Worm (Caenorhabditis elegans) whole organism, L3 larva: ENCODE measurements around the gene W02B12.12.

ENCODE experiments used
- R02D3.7 ChIP-seq: fragments of 150-350 bp; optimal IDR thresholded peaks from 2 replicates; lab custom pipeline; 2014; ENCODE audit warnings: missing biosample characterization, missing genetic modification characterization
- ZK546.5 ChIP-seq: sonication (generic microtip); optimal IDR thresholded peaks from 2 replicates; lab custom pipeline; 2017; ENCODE audit warnings: missing biosample characterization, missing genetic modification characterization
- aly-2 ChIP-seq: fragments of 150-350 bp; optimal IDR thresholded peaks from 2 replicates; lab custom pipeline; 2014; ENCODE audit warnings: missing biosample characterization, missing genetic modification characterization
- ama-1 ChIP-seq: fragments of 150-350 bp; optimal IDR thresholded peaks from 2 replicates; lab custom pipeline; 2018
- ceh-16 ChIP-seq: sonication (generic microtip); optimal IDR thresholded peaks from 2 replicates; lab custom pipeline; 2017; ENCODE audit warnings: missing biosample characterization, missing genetic modification characterization
- ceh-28 ChIP-seq: fragments of 150-350 bp; optimal IDR thresholded peaks from 2 replicates; lab custom pipeline; 2014; ENCODE audit warnings: missing biosample characterization, missing genetic modification reagents, missing genetic modification characterization
- ceh-82 ChIP-seq: fragments of 150-350 bp; optimal IDR thresholded peaks from 2 replicates; lab custom pipeline; 2014; ENCODE audit warnings: missing biosample characterization, missing genetic modification characterization
- ceh-9 ChIP-seq: sonication (generic microtip); optimal IDR thresholded peaks from 2 replicates; lab custom pipeline; 2018; ENCODE audit warnings: missing biosample characterization, missing genetic modification characterization
- daf-12 ChIP-seq: fragments of 150-350 bp; optimal IDR thresholded peaks from 2 replicates; lab custom pipeline; 2014; ENCODE audit warnings: missing biosample characterization, missing genetic modification reagents, missing genetic modification characterization
- egl-5 ChIP-seq: fragments of 150-350 bp; optimal IDR thresholded peaks from 2 replicates; lab custom pipeline; 2017; ENCODE audit warnings: missing biosample characterization, missing genetic modification reagents, missing genetic modification characterization, inconsistent platforms
- elt-1 ChIP-seq: fragments of 150-350 bp; optimal IDR thresholded peaks from 2 replicates; lab custom pipeline; 2014; ENCODE audit warnings: missing biosample characterization, missing genetic modification characterization
- elt-2 ChIP-seq: sonication (generic microtip); optimal IDR thresholded peaks from 2 replicates; lab custom pipeline; 2016; ENCODE audit warnings: missing genetic modification reagents, mild to moderate bottlenecking, missing genetic modification characterization, missing compliant biosample characterization
- elt-3 ChIP-seq, 3 experiments: fragments of 150-350 bp in 1 of 3; sonication (generic microtip) in 2 of 3; optimal IDR thresholded peaks; 2 replicates in 2 of 3; 4 replicates in 1 of 3; lab custom pipeline; 2014 to 2017; ENCODE audit warnings: missing biosample characterization in 3 of 3, missing genetic modification characterization in 3 of 3
- eor-1 ChIP-seq, 2 experiments: fragments of 150-350 bp; optimal IDR thresholded peaks; 2 replicates each; lab custom pipeline; 2014 to 2018; ENCODE audit warnings: missing biosample characterization in 2 of 2, missing genetic modification characterization in 2 of 2
- fkh-10 ChIP-seq: sonication (generic microtip); optimal IDR thresholded peaks from 2 replicates; lab custom pipeline; 2017; ENCODE audit warnings: missing biosample characterization, missing genetic modification reagents, missing genetic modification characterization
- fkh-2 ChIP-seq: fragments of 150-350 bp; optimal IDR thresholded peaks from 2 replicates; lab custom pipeline; 2014; ENCODE audit warnings: missing biosample characterization, missing genetic modification reagents, missing genetic modification characterization
- fos-1 ChIP-seq: fragments of 150-350 bp; optimal IDR thresholded peaks from 2 replicates; lab custom pipeline; 2014; ENCODE audit warnings: missing biosample characterization, missing genetic modification characterization
- hmg-11 ChIP-seq: sonication (generic microtip); optimal IDR thresholded peaks from 2 replicates; lab custom pipeline; 2016; ENCODE audit warnings: missing genetic modification characterization, missing compliant biosample characterization
- jun-1 ChIP-seq: fragments of 150-350 bp; optimal IDR thresholded peaks from 2 replicates; lab custom pipeline; 2014; ENCODE audit warnings: missing biosample characterization, missing genetic modification reagents, missing genetic modification characterization
- lin-15B ChIP-seq: fragments of 150-350 bp; optimal IDR thresholded peaks from 2 replicates; lab custom pipeline; 2014; ENCODE audit warnings: missing biosample characterization, missing genetic modification characterization
- lin-39 ChIP-seq: fragments of 150-350 bp; optimal IDR thresholded peaks from 2 replicates; lab custom pipeline; 2018; ENCODE audit warnings: missing biosample characterization, missing genetic modification reagents, missing genetic modification characterization
- lsy-12 ChIP-seq: sonication (generic microtip); optimal IDR thresholded peaks from 2 replicates; lab custom pipeline; 2016; ENCODE audit warnings: mild to moderate bottlenecking, missing genetic modification characterization, missing compliant biosample characterization
- mdl-1 ChIP-seq: fragments of 150-350 bp; optimal IDR thresholded peaks from 2 replicates; lab custom pipeline; 2014; ENCODE audit warnings: missing biosample characterization, missing genetic modification characterization
- mml-1 ChIP-seq: fragments of 150-350 bp; sonication (generic microtip); optimal IDR thresholded peaks from 3 replicates; lab custom pipeline; 2014; ENCODE audit warnings: missing biosample characterization, missing genetic modification characterization
- nhr-12 ChIP-seq: fragments of 150-350 bp; optimal IDR thresholded peaks from 2 replicates; lab custom pipeline; 2014; ENCODE audit warnings: missing biosample characterization, missing genetic modification characterization
- nhr-23 ChIP-seq: fragments of 150-350 bp; optimal IDR thresholded peaks from 2 replicates; lab custom pipeline; 2014; ENCODE audit warnings: missing biosample characterization, missing genetic modification reagents, missing genetic modification characterization
- nhr-237 ChIP-seq: fragments of 150-350 bp; optimal IDR thresholded peaks from 2 replicates; lab custom pipeline; 2014; ENCODE audit warnings: missing biosample characterization, missing genetic modification characterization
- nhr-25 ChIP-seq: sonication (generic microtip); optimal IDR thresholded peaks from 2 replicates; lab custom pipeline; 2017; ENCODE audit warnings: missing biosample characterization, missing genetic modification characterization
- nhr-43 ChIP-seq: sonication (generic microtip); optimal IDR thresholded peaks from 2 replicates; lab custom pipeline; 2016; ENCODE audit warnings: mild to moderate bottlenecking, missing genetic modification characterization, missing compliant biosample characterization; ENCODE audit not compliant: poor library complexity, severe bottlenecking
- nhr-67 ChIP-seq: fragments of 150-350 bp; optimal IDR thresholded peaks from 2 replicates; lab custom pipeline; 2014; ENCODE audit warnings: missing biosample characterization, missing genetic modification characterization
- nhr-76 ChIP-seq: fragments of 150-350 bp; sonication (generic microtip); optimal IDR thresholded peaks from 5 replicates; lab custom pipeline; 2014; ENCODE audit warnings: missing biosample characterization, missing genetic modification characterization
- nhr-77 ChIP-seq: fragments of 150-350 bp; optimal IDR thresholded peaks from 2 replicates; lab custom pipeline; 2014; ENCODE audit warnings: missing biosample characterization, missing genetic modification characterization
- pqm-1 ChIP-seq: fragments of 150-350 bp; optimal IDR thresholded peaks from 2 replicates; lab custom pipeline; 2017; ENCODE audit warnings: missing biosample characterization, missing genetic modification characterization, inconsistent platforms
- skn-1 ChIP-seq: fragments of 150-350 bp; optimal IDR thresholded peaks from 2 replicates; lab custom pipeline; 2014; ENCODE audit warnings: missing biosample characterization, missing genetic modification characterization
- snpc-4 ChIP-seq: fragments of 150-350 bp; optimal IDR thresholded peaks from 2 replicates; lab custom pipeline; 2014; ENCODE audit warnings: missing biosample characterization, missing genetic modification characterization
- tbx-2 ChIP-seq: sonication (generic microtip); optimal IDR thresholded peaks from 2 replicates; lab custom pipeline; 2016; ENCODE audit warnings: mild to moderate bottlenecking, missing genetic modification characterization, missing compliant biosample characterization
- unc-39 ChIP-seq: sonication (generic microtip); optimal IDR thresholded peaks from 4 replicates; lab custom pipeline; 2017; ENCODE audit warnings: missing biosample characterization, missing genetic modification characterization
- unc-62 ChIP-seq: fragments of 150-350 bp; sonication (generic microtip); optimal IDR thresholded peaks from 4 replicates; lab custom pipeline; 2014; ENCODE audit warnings: missing biosample characterization, missing genetic modification reagents, missing genetic modification characterization
- zag-1 ChIP-seq: fragments of 150-350 bp; optimal IDR thresholded peaks from 2 replicates; lab custom pipeline; 2014; ENCODE audit warnings: missing biosample characterization, missing genetic modification characterization
- ztf-11 ChIP-seq: fragments of 150-350 bp; optimal IDR thresholded peaks from 2 replicates; lab custom pipeline; 2014; ENCODE audit warnings: missing biosample characterization, missing genetic modification characterization
- ztf-4 ChIP-seq: fragments of 150-350 bp; optimal IDR thresholded peaks from 2 replicates; lab custom pipeline; 2014; ENCODE audit warnings: missing biosample characterization, missing genetic modification characterization

Gene W02B12.12

ce11 chrII:11485200-11485599, 6.2 kb upstream of the W02B12.12 start, which contains the start of gene twk-5:
Gene twk-5, minus strand, starts transcription at chrII:11485300.
- TF ChIP-seq snpc-4: no peak
- no peak for TF ChIP-seq nhr-43 (tag; lab: Kevin White, UChicago)
- TF ChIP-seq ztf-11 (tag; lab: Kevin White, UChicago): no peak
- peak; percentile 39 for TF ChIP-seq ama-1 (lab: Kevin White, UChicago)

DNA sequence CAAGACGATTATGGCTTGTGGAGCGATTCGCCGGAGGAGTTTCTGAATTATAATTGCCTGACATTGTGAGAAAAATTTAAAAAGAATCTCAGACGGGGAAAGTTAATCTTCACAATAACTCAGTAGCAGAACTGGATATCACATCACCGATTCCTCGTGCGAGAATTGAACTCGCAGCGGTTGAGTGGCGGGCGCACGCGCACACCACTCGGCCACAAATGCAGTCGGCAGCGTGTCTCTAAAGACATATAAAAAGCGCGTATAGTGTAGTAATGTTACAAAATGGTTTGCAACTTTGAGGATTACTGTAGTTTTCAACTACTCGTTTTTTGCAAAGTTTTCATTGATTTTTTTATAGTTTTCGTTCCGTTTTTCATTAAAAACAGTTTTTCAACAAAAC, 5.6 kb upstream of the W02B12.12 start:
- TF ChIP-seq lsy-12 (tag; lab: Kevin White, UChicago): peak; percentile 91
- TF ChIP-seq elt-2 (tag; lab: Kevin White, UChicago): peak; percentile 54
- no peak for TF ChIP-seq ztf-11 (tag; lab: Kevin White, UChicago)
- no peak for TF ChIP-seq ZK546.5 (tag; lab: Kevin White, UChicago)
- TF ChIP-seq nhr-43 (tag; lab: Kevin White, UChicago): peak; percentile 86
- peak; percentile 47 for TF ChIP-seq tbx-2 (tag; lab: Kevin White, UChicago)
- peak; percentile 29 for TF ChIP-seq pqm-1 (tag; lab: Kevin White, UChicago)
- TF ChIP-seq egl-5: no peak
- TF ChIP-seq nhr-25 (tag; lab: Kevin White, UChicago): peak; percentile 77
- TF ChIP-seq hmg-11 (tag; lab: Kevin White, UChicago): peak; percentile 93
- TF ChIP-seq nhr-23 (tag; lab: Kevin White, UChicago): peak; percentile 36
- TF ChIP-seq nhr-67: no peak
- no peak for TF ChIP-seq elt-1 (tag; lab: Kevin White, UChicago)
- peak; percentile 50 for TF ChIP-seq nhr-77 (tag; lab: Kevin White, UChicago)
- peak; percentile 48 for TF ChIP-seq skn-1 (tag; lab: Kevin White, UChicago)
- peak; percentile 9 for TF ChIP-seq jun-1 (tag; lab: Kevin White, UChicago)
- peak; percentile 34 for TF ChIP-seq ceh-16 (tag; lab: Kevin White, UChicago)
- TF ChIP-seq lin-15B (tag; lab: Kevin White, UChicago): peak; percentile 32
- peak; percentile 81 for TF ChIP-seq lin-39 (tag; lab: Kevin White, UChicago)
- no peak for TF ChIP-seq daf-12 (tag; lab: Kevin White, UChicago)

- no peak for TF ChIP-seq zag-1 (tag; lab: Kevin White, UChicago)
- peak; percentile 2 for TF ChIP-seq nhr-43 (tag; lab: Kevin White, UChicago)
These were observed 2.6 kb downstream of the W02B12.12 start, which contains the start of gene W02B12.16 for ce11 chrII:11476410-11476809. Gene W02B12.16, minus strand, starts transcription at chrII:11476510.

DNA sequence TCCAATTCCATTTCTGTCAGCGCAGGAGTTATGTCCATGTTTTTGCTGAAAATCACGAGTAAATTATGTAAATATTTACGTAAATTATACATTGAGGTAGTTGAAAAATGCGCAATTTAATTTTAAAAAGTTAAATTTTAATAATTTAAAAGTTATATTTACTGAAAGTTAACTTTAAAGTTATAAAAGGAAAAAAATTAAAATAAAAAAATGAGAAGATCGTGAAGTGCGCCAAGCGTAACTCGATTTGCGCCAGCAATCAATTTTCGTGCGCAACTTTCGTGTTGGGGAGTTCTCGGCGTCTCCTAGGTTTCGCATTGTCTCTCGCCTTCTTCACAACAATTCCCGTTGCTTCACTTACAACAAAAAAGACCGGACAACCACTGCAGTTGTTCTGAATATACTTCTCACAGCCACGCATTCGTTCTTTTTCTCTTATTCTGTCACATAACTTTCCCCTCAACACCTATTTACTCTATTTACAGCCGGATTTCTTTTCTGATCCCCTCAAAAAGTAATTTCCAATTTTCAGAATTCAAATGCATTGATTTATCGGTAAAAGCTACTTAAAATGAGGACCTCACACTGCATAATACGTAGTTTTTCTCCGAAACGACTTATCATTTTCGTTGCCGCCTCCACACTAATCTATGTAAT, 5.3 kb downstream of the W02B12.12 start, which contains the start of the genes metl-1 and W02B12.11:
metl-1 (minus strand) TSS at position 51 of the 657 bp plus-strand sequence.
W02B12.11 (plus strand) TSS at position 337 of the 657 bp plus-strand sequence.
- no peak for TF ChIP-seq mml-1
- peak; percentile 60 for TF ChIP-seq nhr-25 (tag; lab: Kevin White, UChicago)
- peak; percentile 80 for TF ChIP-seq tbx-2 (tag; lab: Kevin White, UChicago)
- no peak for TF ChIP-seq eor-1 (tag; optimal IDR thresholded peaks at IDR 0.05; lab: Kevin White, UChicago)
- peak; percentile 95 for TF ChIP-seq nhr-23 (tag; lab: Kevin White, UChicago)
- TF ChIP-seq nhr-237 (tag; lab: Kevin White, UChicago): no peak
- peak; percentile 59 for TF ChIP-seq elt-2 (tag; lab: Kevin White, UChicago)
- peak; percentile 11 for TF ChIP-seq elt-1 (tag; lab: Kevin White, UChicago)
- TF ChIP-seq ztf-4 (tag; lab: Kevin White, UChicago): no peak
- TF ChIP-seq zag-1 (tag; lab: Kevin White, UChicago): no peak
- TF ChIP-seq ceh-82 (tag; lab: Kevin White, UChicago): peak; percentile 58
- no peak for TF ChIP-seq ZK546.5 (tag; lab: Kevin White, UChicago)
- peak; percentile 65 for TF ChIP-seq lsy-12 (tag; lab: Kevin White, UChicago)
- TF ChIP-seq skn-1 (tag; lab: Kevin White, UChicago): peak; percentile 44
- no peak for TF ChIP-seq ztf-11 (tag; lab: Kevin White, UChicago)
- no peak for TF ChIP-seq ceh-16 (tag; lab: Kevin White, UChicago)
- no peak for TF ChIP-seq mdl-1 (tag; lab: Kevin White, UChicago)
- TF ChIP-seq ama-1 (lab: Kevin White, UChicago): no peak
- no peak for TF ChIP-seq nhr-12 (tag; lab: Kevin White, UChicago)
- peak; percentile 62 for TF ChIP-seq jun-1 (tag; lab: Kevin White, UChicago)
- no peak for TF ChIP-seq snpc-4
- TF ChIP-seq aly-2: no peak
- TF ChIP-seq fos-1 (tag; lab: Kevin White, UChicago): no peak
- no peak for TF ChIP-seq elt-3 (tag; optimal IDR thresholded peaks at IDR 0.05; lab: Kevin White, UChicago)
- TF ChIP-seq daf-12 (tag; lab: Kevin White, UChicago): no peak
- TF ChIP-seq egl-5: peak; percentile 36
- TF ChIP-seq unc-62 (GFP tag; lab: Kevin White, UChicago): no peak
- TF ChIP-seq fkh-10 (GFP tag; lab: Kevin White, UChicago): no peak
- TF ChIP-seq lin-39 (tag; lab: Kevin White, UChicago): peak; percentile 40
- no peak for TF ChIP-seq fkh-2
- TF ChIP-seq lin-15B (tag; lab: Kevin White, UChicago): peak; percentile 69
- no peak for TF ChIP-seq ceh-9 (tag; lab: Kevin White, UChicago)
- TF ChIP-seq R02D3.7 (tag; lab: Kevin White, UChicago): peak; percentile 81
- no peak for TF ChIP-seq unc-39 (tag; lab: Kevin White, UChicago)
- TF ChIP-seq hmg-11 (tag; lab: Kevin White, UChicago): peak; percentile 83
- peak; percentile 63 for TF ChIP-seq ceh-28 (tag; lab: Kevin White, UChicago)
- no peak for TF ChIP-seq nhr-76
- TF ChIP-seq nhr-67: no peak
- peak; percentile 26 for TF ChIP-seq pqm-1 (tag; lab: Kevin White, UChicago)
- TF ChIP-seq nhr-77 (tag; lab: Kevin White, UChicago): peak; percentile 10
- TF ChIP-seq nhr-43 (tag; lab: Kevin White, UChicago): peak; percentile 86
